Fruit fly (Drosophila melanogaster) whole organism, embryonic: ENCODE data around the gene DhpD.
A peak's percentile ranks its signal among the peaks of the same experiment; 100 is the strongest.
"Not testable (repeated sequence)": the region's sequence is repeated elsewhere in the genome, so short reads cannot be mapped to it uniquely, and the experiment has no call there.

Experiments
- ATbp ChIP-seq: fragments of 200-800 bp; sonication (Bioruptor generic); optimal IDR thresholded peaks from 2 replicates; lab custom pipeline; 2017; ENCODE audit warnings: missing biosample characterization, mild to moderate bottlenecking, missing genetic modification characterization, missing genetic modification reagents
- Ada2b ChIP-seq: fragments of 200-800 bp; sonication (Bioruptor generic); IDR thresholded peaks from 2 replicates; pipeline ENCODE4 v1.3.6; 2022; ENCODE audit warnings: missing biosample characterization, missing genetic modification characterization
- Asciz ChIP-seq: fragments of 200-800 bp; sonication (Bioruptor generic); optimal IDR thresholded peaks from 2 replicates; lab custom pipeline; 2017; ENCODE audit warnings: missing biosample characterization, mild to moderate bottlenecking, missing genetic modification characterization, missing genetic modification reagents
- Atf3 ChIP-seq: fragments of 200-800 bp; sonication (Bioruptor generic); optimal IDR thresholded peaks from 3 replicates; lab custom pipeline; 2016; ENCODE audit warnings: missing biosample characterization, missing genetic modification characterization
- CG12391 ChIP-seq: fragments of 200-800 bp; sonication (Bioruptor generic); optimal IDR thresholded peaks from 3 replicates; lab custom pipeline; 2018; ENCODE audit warnings: missing biosample characterization, mild to moderate bottlenecking, missing genetic modification characterization, moderate library complexity
- CG12659 ChIP-seq: fragments of 200-800 bp; sonication (Bioruptor generic); optimal IDR thresholded peaks from 3 replicates; lab custom pipeline; 2017; ENCODE audit warnings: mild to moderate bottlenecking, missing biosample characterization, missing genetic modification reagents, missing genetic modification characterization
- CG15514 ChIP-seq: fragments of 200-800 bp; sonication (Bioruptor generic); optimal IDR thresholded peaks from 3 replicates; lab custom pipeline; 2017; ENCODE audit warnings: missing biosample characterization, missing genetic modification characterization, mild to moderate bottlenecking, moderate library complexity, missing genetic modification reagents
- CG15696 ChIP-seq: fragments of 200-800 bp; sonication (Bioruptor generic); optimal IDR thresholded peaks from 2 replicates; lab custom pipeline; 2019; ENCODE audit warnings: missing biosample characterization, mild to moderate bottlenecking, missing genetic modification characterization, moderate library complexity
- CG16813 ChIP-seq: fragments of 200-800 bp; sonication (Bioruptor generic); IDR thresholded peaks from 3 replicates; pipeline ENCODE4 v1.3.6; 2022; ENCODE audit warnings: missing biosample characterization, missing genetic modification characterization; ENCODE audit not compliant: partially characterized antibody
- CG16863 ChIP-seq: fragments of 200-800 bp; sonication (Bioruptor generic); optimal IDR thresholded peaks from 3 replicates; lab custom pipeline; 2016; ENCODE audit warnings: missing biosample characterization, missing genetic modification characterization
- CG2129 ChIP-seq: fragments of 200-800 bp; sonication (Bioruptor generic); IDR thresholded peaks from 2 replicates; pipeline ENCODE4 v1.3.6; 2022; ENCODE audit warnings: missing biosample characterization, missing genetic modification characterization; ENCODE audit not compliant: partially characterized antibody
- CG30020 ChIP-seq: fragments of 200-800 bp; optimal IDR thresholded peaks from 2 replicates; lab custom pipeline; 2019; ENCODE audit warnings: missing biosample characterization, mild to moderate bottlenecking, missing genetic modification characterization, moderate library complexity
- CG31365 ChIP-seq: fragments of 200-800 bp; sonication (Bioruptor generic); optimal IDR thresholded peaks from 2 replicates; lab custom pipeline; 2018; ENCODE audit warnings: missing biosample characterization, mild to moderate bottlenecking, missing genetic modification characterization
- CG34224 ChIP-seq: fragments of 200-800 bp; sonication (Bioruptor generic); IDR thresholded peaks from 3 replicates; pipeline ENCODE4 v1.3.6; 2022; ENCODE audit warnings: missing biosample characterization, missing genetic modification characterization; ENCODE audit not compliant: partially characterized antibody
- CG34376 ChIP-seq: fragments of 200-800 bp; sonication (Bioruptor generic); optimal IDR thresholded peaks from 2 replicates; lab custom pipeline; 2018; ENCODE audit warnings: missing biosample characterization, mild to moderate bottlenecking, missing genetic modification characterization
- CG7745 ChIP-seq: fragments of 200-800 bp; sonication (Bioruptor generic); optimal IDR thresholded peaks from 2 replicates; lab custom pipeline; 2018; ENCODE audit warnings: missing biosample characterization, mild to moderate bottlenecking, missing genetic modification characterization, moderate library complexity
- CG7839 ChIP-seq: fragments of 200-800 bp; sonication (Bioruptor generic); optimal IDR thresholded peaks from 3 replicates; lab custom pipeline; 2018; ENCODE audit warnings: missing biosample characterization, mild to moderate bottlenecking, missing genetic modification characterization, moderate library complexity
- CG8290 ChIP-seq, 3 experiments: fragments of 200-800 bp; sonication (Bioruptor generic); optimal IDR thresholded peaks; 2 replicates each; lab custom pipeline; 2016 to 2019; ENCODE audit warnings: missing biosample characterization in 3 of 3, missing genetic modification characterization in 3 of 3, mild to moderate bottlenecking in 2 of 3, moderate library complexity in 1 of 3
- CG9609 ChIP-seq: fragments of 200-800 bp; sonication (Bioruptor generic); optimal IDR thresholded peaks from 3 replicates; lab custom pipeline; 2016; ENCODE audit warnings: missing biosample characterization, missing genetic modification characterization
- CHES-1-like ChIP-seq: fragments of 200-800 bp; sonication (Bioruptor generic); optimal IDR thresholded peaks from 2 replicates; lab custom pipeline; 2016; ENCODE audit warnings: missing biosample characterization, missing genetic modification characterization
- Dip3 ChIP-seq: fragments of 200-800 bp; sonication (Bioruptor generic); optimal IDR thresholded peaks from 3 replicates; lab custom pipeline; 2016; ENCODE audit warnings: missing biosample characterization, missing genetic modification characterization
- Elba2 ChIP-seq: fragments of 200-800 bp; sonication (Bioruptor generic); optimal IDR thresholded peaks from 3 replicates; lab custom pipeline; 2016; ENCODE audit warnings: missing biosample characterization, missing genetic modification characterization
- Gug ChIP-seq: fragments of 200-800 bp; sonication (Bioruptor generic); IDR thresholded peaks from 4 replicates; pipeline ENCODE4 v1.3.6; 2022; ENCODE audit warnings: missing biosample characterization, missing genetic modification characterization
- HLH54F ChIP-seq: fragments of 200-800 bp; sonication (Bioruptor generic); optimal IDR thresholded peaks from 3 replicates; lab custom pipeline; 2016; ENCODE audit warnings: missing biosample characterization, missing genetic modification characterization
- Lhr ChIP-seq: fragments of 200-800 bp; sonication (Bioruptor generic); optimal IDR thresholded peaks from 3 replicates; lab custom pipeline; 2017; ENCODE audit warnings: mild to moderate bottlenecking, missing biosample characterization, missing genetic modification reagents, missing genetic modification characterization
- MBD-R2 ChIP-seq: fragments of 200-800 bp; sonication (Bioruptor generic); IDR thresholded peaks from 2 replicates; pipeline ENCODE4 v1.3.6; 2022; ENCODE audit warnings: missing biosample characterization, missing genetic modification characterization
- Meics ChIP-seq: fragments of 200-800 bp; sonication (Bioruptor generic); optimal IDR thresholded peaks from 2 replicates; lab custom pipeline; 2017; ENCODE audit warnings: missing biosample characterization, mild to moderate bottlenecking, missing genetic modification characterization
- Ptx1 ChIP-seq: fragments of 200-800 bp; sonication (Bioruptor generic); IDR thresholded peaks from 2 replicates; pipeline ENCODE4 v1.3.6; 2022; ENCODE audit warnings: missing biosample characterization, missing genetic modification characterization
- Scr ChIP-seq: fragments of 200-800 bp; sonication (Bioruptor generic); IDR thresholded peaks from 2 replicates; pipeline ENCODE4 v1.3.6; 2022; ENCODE audit warnings: missing biosample characterization, missing genetic modification characterization; ENCODE audit not compliant: partially characterized antibody
- Side ChIP-seq: fragments of 200-800 bp; sonication (Bioruptor generic); optimal IDR thresholded peaks from 2 replicates; lab custom pipeline; 2016; ENCODE audit warnings: missing biosample characterization, missing genetic modification characterization
- Six4 ChIP-seq: fragments of 200-800 bp; sonication (Bioruptor generic); optimal IDR thresholded peaks from 2 replicates; lab custom pipeline; 2016; ENCODE audit warnings: missing biosample characterization, missing genetic modification characterization
- Spps ChIP-seq: fragments of 200-800 bp; sonication (Bioruptor generic); optimal IDR thresholded peaks from 2 replicates; lab custom pipeline; 2018; ENCODE audit warnings: missing biosample characterization, mild to moderate bottlenecking, missing genetic modification characterization
- Vsx1 ChIP-seq: fragments of 200-800 bp; sonication (Bioruptor generic); optimal IDR thresholded peaks from 2 replicates; lab custom pipeline; 2017; ENCODE audit warnings: missing biosample characterization, mild to moderate bottlenecking, missing genetic modification characterization, missing genetic modification reagents
- ara ChIP-seq: fragments of 200-800 bp; sonication (Bioruptor generic); IDR thresholded peaks from 2 replicates; pipeline ENCODE4 v1.3.6; 2022; ENCODE audit warnings: missing biosample characterization, missing genetic modification characterization
- ash1 ChIP-seq: fragments of 200-800 bp; sonication (Bioruptor generic); optimal IDR thresholded peaks from 2 replicates; lab custom pipeline; 2018; ENCODE audit warnings: missing biosample characterization, mild to moderate bottlenecking, missing genetic modification characterization
- cg ChIP-seq: fragments of 200-800 bp; sonication (Bioruptor generic); optimal IDR thresholded peaks from 3 replicates; lab custom pipeline; 2019; ENCODE audit warnings: missing biosample characterization, mild to moderate bottlenecking, missing genetic modification characterization, moderate library complexity
- crp ChIP-seq, 2 experiments: fragments of 200-800 bp; sonication (Bioruptor generic); optimal IDR thresholded peaks; 2 replicates in 1 of 2; 3 replicates in 1 of 2; lab custom pipeline; 2017; ENCODE audit warnings: missing biosample characterization in 2 of 2, missing genetic modification characterization in 2 of 2, mild to moderate bottlenecking in 1 of 2, moderate library complexity in 1 of 2
- dimm ChIP-seq: fragments of 200-800 bp; sonication (Bioruptor generic); IDR thresholded peaks from 2 replicates; pipeline ENCODE4 v1.3.6; 2022; ENCODE audit warnings: missing biosample characterization, missing genetic modification characterization
- fd102C ChIP-seq: fragments of 200-800 bp; sonication (Bioruptor generic); optimal IDR thresholded peaks from 2 replicates; lab custom pipeline; 2018; ENCODE audit warnings: missing biosample characterization, mild to moderate bottlenecking, missing genetic modification characterization, moderate library complexity
- klu ChIP-seq: fragments of 200-800 bp; sonication (Bioruptor generic); IDR thresholded peaks from 2 replicates; pipeline ENCODE4 v1.3.6; 2022; ENCODE audit warnings: missing biosample characterization, missing genetic modification characterization
- maf-S ChIP-seq: fragments of 200-800 bp; sonication (Bioruptor generic); optimal IDR thresholded peaks from 2 replicates; lab custom pipeline; 2016; ENCODE audit warnings: missing biosample characterization, missing genetic modification characterization
- nau ChIP-seq: fragments of 200-800 bp; sonication (Bioruptor generic); optimal IDR thresholded peaks from 3 replicates; lab custom pipeline; 2017; ENCODE audit warnings: missing biosample characterization, mild to moderate bottlenecking, missing genetic modification characterization, missing genetic modification reagents
- nmo ChIP-seq: fragments of 200-800 bp; sonication (Bioruptor generic); optimal IDR thresholded peaks from 2 replicates; lab custom pipeline; 2018; ENCODE audit warnings: missing biosample characterization, mild to moderate bottlenecking, missing genetic modification characterization, moderate library complexity
- nom ChIP-seq: fragments of 200-800 bp; sonication (Bioruptor generic); optimal IDR thresholded peaks from 2 replicates; lab custom pipeline; 2017; ENCODE audit warnings: missing biosample characterization, missing genetic modification characterization, mild to moderate bottlenecking, moderate library complexity, missing genetic modification reagents
- otp ChIP-seq: fragments of 200-800 bp; sonication (Bioruptor generic); IDR thresholded peaks from 3 replicates; pipeline ENCODE4, ENCODE4 v1.3.6; 2022; ENCODE audit warnings: missing biosample characterization, missing genetic modification characterization
- pb ChIP-seq: fragments of 200-800 bp; sonication (Bioruptor generic); optimal IDR thresholded peaks from 3 replicates; lab custom pipeline; 2016; ENCODE audit warnings: missing biosample characterization, missing genetic modification characterization
- sisA ChIP-seq: fragments of 200-800 bp; sonication (Bioruptor generic); IDR thresholded peaks from 2 replicates; pipeline ENCODE4 v1.3.6; 2022; ENCODE audit warnings: missing biosample characterization, missing genetic modification characterization
- stwl ChIP-seq: fragments of 200-800 bp; sonication (Bioruptor generic); optimal IDR thresholded peaks from 3 replicates; lab custom pipeline; 2018; ENCODE audit warnings: missing biosample characterization, mild to moderate bottlenecking, missing genetic modification characterization, moderate library complexity

The DhpD gene

dm6 chr3R:4214038-4214437 is 15.0 kb downstream of the DhpD start (continued):
- TF ChIP-seq CG7839 (tag; lab: Kevin White, UChicago) (peak; percentile 84), CG30020 (no peak), fd102C (GFP tag; lab: Kevin White, UChicago) (no peak), CG34376 (GFP tag; lab: Kevin White, UChicago) (no peak), Spps (tag; lab: Kevin White, UChicago) (peak; percentile 3), ash1 (GFP tag; lab: Kevin White, UChicago) (no peak), dimm (GFP tag; lab: Robert Waterston, UW) (peak; percentile 77), Gug (peak; percentile 87), CG9609 (GFP tag; lab: Kevin White, UChicago) (peak; percentile 70), ara (GFP tag; lab: Robert Waterston, UW) (peak; percentile 84), Atf3 (GFP tag; lab: Kevin White, UChicago) (peak; percentile 63), CG15696 (no peak), ATbp (GFP tag; lab: Kevin White, UChicago) (peak; percentile 87), klu (peak; percentile 75), Elba2 (GFP tag; lab: Kevin White, UChicago) (no peak), nau (GFP tag; lab: Kevin White, UChicago) (peak; percentile 66), MBD-R2 (peak; percentile 31), maf-S (GFP tag; lab: Kevin White, UChicago) (peak; percentile 46), sisA (GFP tag; lab: Robert Waterston, UW) (peak; percentile 91), Dip3 (peak; percentile 47), CG16863 (peak; percentile 74), otp (GFP tag; lab: Robert Waterston, UW) (peak; percentile 83), CG7745 (tag; lab: Kevin White, UChicago) (no peak), Scr (no peak), CG12391 (tag; lab: Kevin White, UChicago) (no peak), Ada2b (peak; percentile 91), Vsx1 (GFP tag; lab: Kevin White, UChicago) (peak; percentile 32), CHES-1-like (GFP tag; lab: Kevin White, UChicago) (peak; percentile 39), CG31365 (tag; lab: Kevin White, UChicago) (peak; percentile 31), Asciz (GFP tag; lab: Kevin White, UChicago) (peak; percentile 65), nmo (GFP tag; lab: Kevin White, UChicago) (peak; percentile 80)

- not testable (repeated sequence) for TF ChIP-seq stwl (tag; lab: Kevin White, UChicago); Meics (GFP tag; lab: Kevin White, UChicago); pb (GFP tag; lab: Kevin White, UChicago)
Measured at dm6 chr3R:4211483-4211882, 17.6 kb downstream of the DhpD start, which contains the start of gene aux. aux (plus strand) TSS chr3R:4211783.

- TF ChIP-seq Side, result peak; percentile 25
- TF ChIP-seq CG30020, result peak; percentile 84
- TF ChIP-seq Ptx1 (GFP tag; lab: Robert Waterston, UW), result no peak
- TF ChIP-seq Six4 (GFP tag; lab: Kevin White, UChicago), result no peak
- peak; percentile 48 for TF ChIP-seq nom (GFP tag; lab: Kevin White, UChicago)
- TF ChIP-seq HLH54F (GFP tag; lab: Kevin White, UChicago), result no peak
- TF ChIP-seq CG2129 (GFP tag; lab: Robert Waterston, UW), result 0 out of 2 replicates have a peak, but pooled peaks have one; percentile 22
- TF ChIP-seq Lhr (GFP tag; lab: Kevin White, UChicago), result peak; percentile 90
- peak; percentile 27; the same call in 1 of the 3 replicates for TF ChIP-seq CG34224
- TF ChIP-seq CG12659 (GFP tag; lab: Kevin White, UChicago), result peak; percentile 32
- peak; percentile 33 for TF ChIP-seq CG8290 (GFP tag; optimal IDR thresholded peaks at IDR 0.05; lab: Kevin White, UChicago)
- TF ChIP-seq CG8290 (tag; optimal IDR thresholded peaks at IDR 0.05; lab: Kevin White, UChicago), result peak in 1 of 2 experiments; percentile 60
- peak; percentile 53 to 92 for TF ChIP-seq crp (GFP tag; optimal IDR thresholded peaks at IDR 0.05; lab: Kevin White, UChicago)
- peak; percentile 57; the same call in 2 of the 3 replicates for TF ChIP-seq CG16813 (GFP tag; lab: Robert Waterston, UW)
- no peak for TF ChIP-seq cg (GFP tag; lab: Kevin White, UChicago)
- TF ChIP-seq CG15514 (GFP tag; lab: Kevin White, UChicago), result peak; percentile 98
Measured at dm6 chr3R:4197055-4197454, 32.0 kb downstream of the DhpD start, which contains the start of gene beta-Man. beta-Man (plus strand) TSS chr3R:4197206.
